Worm (Caenorhabditis elegans) whole organism, late embryonic: Measurements from ENCODE around the gene F29B9.5.
A peak's percentile ranks its signal among the peaks of the same experiment; 100 is the strongest.

Source experiments
- C08G9.2 ChIP-seq: sonication (generic microtip); optimal IDR thresholded peaks from 2 replicates; lab custom pipeline; 2016; ENCODE audit warnings: mild to moderate bottlenecking, missing genetic modification characterization, moderate library complexity, missing compliant biosample characterization
- F13H6.1 ChIP-seq: sonication (generic microtip); optimal IDR thresholded peaks from 2 replicates; lab custom pipeline; 2016; ENCODE audit warnings: missing genetic modification characterization, missing compliant biosample characterization
- K09A11.1 ChIP-seq: sonication (generic microtip); optimal IDR thresholded peaks from 2 replicates; lab custom pipeline; 2017; ENCODE audit warnings: antibody characterized with exemption, mild to moderate bottlenecking, missing genetic modification characterization, missing compliant biosample characterization; ENCODE audit not compliant: insufficient read depth
- T23F11.4 ChIP-seq: fragments of 200-800 bp; sonication (Bioruptor generic); optimal IDR thresholded peaks from 2 replicates; lab custom pipeline; 2018; ENCODE audit warnings: mild to moderate bottlenecking, missing genetic modification characterization, missing compliant biosample characterization
- ceh-14 ChIP-seq: sonication (generic microtip); optimal IDR thresholded peaks from 2 replicates; lab custom pipeline; 2016; ENCODE audit warnings: missing genotype, missing genetic modification characterization, missing compliant biosample characterization
- ceh-19 ChIP-seq: fragments of 200-800 bp; sonication (Bioruptor generic); optimal IDR thresholded peaks from 2 replicates; lab custom pipeline; 2018; ENCODE audit warnings: mild to moderate bottlenecking, missing genetic modification characterization, missing compliant biosample characterization
- ceh-2 ChIP-seq: sonication (generic microtip); optimal IDR thresholded peaks from 2 replicates; lab custom pipeline; 2016; ENCODE audit warnings: missing genotype, missing genetic modification characterization, missing compliant biosample characterization
- ceh-22 ChIP-seq: sonication (generic microtip); optimal IDR thresholded peaks from 2 replicates; lab custom pipeline; 2017; ENCODE audit warnings: missing biosample characterization, missing genetic modification characterization
- ceh-24 ChIP-seq: sonication (generic microtip); optimal IDR thresholded peaks from 2 replicates; lab custom pipeline; 2016; ENCODE audit warnings: mild to moderate bottlenecking, missing genetic modification characterization, missing compliant biosample characterization
- ceh-31 ChIP-seq: sonication (generic microtip); optimal IDR thresholded peaks from 2 replicates; lab custom pipeline; 2016; ENCODE audit warnings: missing genetic modification characterization, missing compliant biosample characterization
- ceh-34 ChIP-seq: sonication (generic microtip); optimal IDR thresholded peaks from 2 replicates; lab custom pipeline; 2016; ENCODE audit warnings: mild to moderate bottlenecking, missing genetic modification characterization, missing compliant biosample characterization
- ceh-48 ChIP-seq: sonication (generic microtip); optimal IDR thresholded peaks from 2 replicates; lab custom pipeline; 2016; ENCODE audit warnings: missing genetic modification characterization, inconsistent platforms, missing compliant biosample characterization
- ceh-9 ChIP-seq: sonication (generic microtip); optimal IDR thresholded peaks from 2 replicates; lab custom pipeline; 2016; ENCODE audit warnings: mild to moderate bottlenecking, missing genetic modification characterization, inconsistent platforms, missing compliant biosample characterization
- che-1 ChIP-seq: sonication (generic microtip); optimal IDR thresholded peaks from 2 replicates; lab custom pipeline; 2016; ENCODE audit warnings: mild to moderate bottlenecking, missing genetic modification characterization, missing compliant biosample characterization
- dmd-4 ChIP-seq: sonication (generic microtip); optimal IDR thresholded peaks from 2 replicates; lab custom pipeline; 2016; ENCODE audit warnings: borderline replicate concordance, missing genetic modification characterization, missing compliant biosample characterization
- dve-1 ChIP-seq: sonication (generic microtip); optimal IDR thresholded peaks from 2 replicates; lab custom pipeline; 2017; ENCODE audit warnings: antibody characterized with exemption, mild to moderate bottlenecking, missing genetic modification characterization, missing compliant biosample characterization
- elt-2 ChIP-seq: sonication (generic microtip); optimal IDR thresholded peaks from 2 replicates; lab custom pipeline; 2016; ENCODE audit warnings: missing genetic modification reagents, missing genetic modification characterization, missing compliant biosample characterization
- elt-4 ChIP-seq: sonication (generic microtip); optimal IDR thresholded peaks from 2 replicates; lab custom pipeline; 2016; ENCODE audit warnings: missing genetic modification characterization, missing compliant biosample characterization
- ets-4 ChIP-seq: sonication (generic microtip); optimal IDR thresholded peaks from 2 replicates; lab custom pipeline; 2016; ENCODE audit warnings: missing genetic modification characterization, missing compliant biosample characterization
- fax-1 ChIP-seq: sonication (generic microtip); optimal IDR thresholded peaks from 2 replicates; lab custom pipeline; 2016; ENCODE audit warnings: missing genotype, missing genetic modification characterization, missing compliant biosample characterization
- fkh-10 ChIP-seq: fragments of 150-350 bp; optimal IDR thresholded peaks from 2 replicates; lab custom pipeline; 2014; ENCODE audit warnings: missing biosample characterization, missing genetic modification reagents, missing genetic modification characterization
- gmeb-2 ChIP-seq: sonication (generic microtip); optimal IDR thresholded peaks from 2 replicates; lab custom pipeline; 2016; ENCODE audit warnings: missing genetic modification characterization, inconsistent platforms, missing compliant biosample characterization
- hlh-15 ChIP-seq: sonication (generic microtip); optimal IDR thresholded peaks from 2 replicates; lab custom pipeline; 2016; ENCODE audit warnings: missing genetic modification characterization, missing compliant biosample characterization
- hlh-30 ChIP-seq: sonication (generic microtip); optimal IDR thresholded peaks from 2 replicates; lab custom pipeline; 2017; ENCODE audit warnings: antibody characterized with exemption, missing genetic modification characterization, missing compliant biosample characterization; ENCODE audit not compliant: insufficient read depth
- lim-6 ChIP-seq: sonication (generic microtip); optimal IDR thresholded peaks from 2 replicates; lab custom pipeline; 2016; ENCODE audit warnings: missing genetic modification characterization, missing compliant biosample characterization
- madf-2 ChIP-seq: sonication (generic microtip); optimal IDR thresholded peaks from 2 replicates; lab custom pipeline; 2017; ENCODE audit warnings: missing genetic modification characterization, missing compliant biosample characterization
- mec-3 ChIP-seq: sonication (generic microtip); optimal IDR thresholded peaks from 2 replicates; lab custom pipeline; 2016; ENCODE audit warnings: borderline replicate concordance, missing genetic modification characterization, missing compliant biosample characterization
- nfya-1 ChIP-seq: sonication (generic microtip); optimal IDR thresholded peaks from 2 replicates; lab custom pipeline; 2017; ENCODE audit warnings: missing genetic modification characterization, mild to moderate bottlenecking, missing compliant biosample characterization, antibody characterized with exemption, moderate library complexity
- nhr-11 ChIP-seq: fragments of 150-350 bp; optimal IDR thresholded peaks from 2 replicates; lab custom pipeline; 2014; ENCODE audit warnings: missing biosample characterization, missing genetic modification characterization
- nhr-232 ChIP-seq: sonication (generic microtip); optimal IDR thresholded peaks from 2 replicates; lab custom pipeline; 2016; ENCODE audit warnings: missing genetic modification characterization, missing compliant biosample characterization
- pag-3 ChIP-seq: sonication (generic microtip); optimal IDR thresholded peaks from 2 replicates; lab custom pipeline; 2016; ENCODE audit warnings: missing compliant biosample characterization, missing genetic modification characterization, borderline replicate concordance
- pha-4 ChIP-seq: fragments of 150-350 bp; optimal IDR thresholded peaks from 2 replicates; lab custom pipeline; 2018; ENCODE audit warnings: missing biosample characterization, missing genetic modification reagents, missing genetic modification characterization
- pqm-1 ChIP-seq: sonication (generic microtip); optimal IDR thresholded peaks from 2 replicates; lab custom pipeline; 2016; ENCODE audit warnings: missing genetic modification characterization, missing compliant biosample characterization
- ref-2 ChIP-seq: sonication (generic microtip); optimal IDR thresholded peaks from 2 replicates; lab custom pipeline; 2016; ENCODE audit warnings: missing genetic modification characterization, missing compliant biosample characterization
- rnt-1 ChIP-seq: sonication (generic microtip); optimal IDR thresholded peaks from 2 replicates; lab custom pipeline; 2016; ENCODE audit warnings: missing genetic modification characterization, missing compliant biosample characterization
- tbx-2 ChIP-seq: sonication (generic microtip); optimal IDR thresholded peaks from 2 replicates; lab custom pipeline; 2016; ENCODE audit warnings: missing genetic modification characterization, missing compliant biosample characterization
- tbx-7 ChIP-seq: sonication (generic microtip); optimal IDR thresholded peaks from 2 replicates; lab custom pipeline; 2016; ENCODE audit warnings: missing genotype, missing genetic modification characterization, missing compliant biosample characterization
- unc-55 ChIP-seq: sonication (generic microtip); optimal IDR thresholded peaks from 2 replicates; lab custom pipeline; 2017; ENCODE audit warnings: missing biosample characterization, missing genetic modification reagents, missing genetic modification characterization
- unc-86 ChIP-seq: sonication (generic microtip); optimal IDR thresholded peaks from 2 replicates; lab custom pipeline; 2016; ENCODE audit warnings: missing genetic modification characterization, missing compliant biosample characterization
- zip-5 ChIP-seq: sonication (generic microtip); optimal IDR thresholded peaks from 2 replicates; lab custom pipeline; 2016; ENCODE audit warnings: missing genetic modification characterization, missing compliant biosample characterization
- ztf-16 ChIP-seq: sonication (generic microtip); optimal IDR thresholded peaks from 2 replicates; lab custom pipeline; 2017; ENCODE audit warnings: missing genetic modification characterization, missing compliant biosample characterization

Gene F29B9.5

DNA sequence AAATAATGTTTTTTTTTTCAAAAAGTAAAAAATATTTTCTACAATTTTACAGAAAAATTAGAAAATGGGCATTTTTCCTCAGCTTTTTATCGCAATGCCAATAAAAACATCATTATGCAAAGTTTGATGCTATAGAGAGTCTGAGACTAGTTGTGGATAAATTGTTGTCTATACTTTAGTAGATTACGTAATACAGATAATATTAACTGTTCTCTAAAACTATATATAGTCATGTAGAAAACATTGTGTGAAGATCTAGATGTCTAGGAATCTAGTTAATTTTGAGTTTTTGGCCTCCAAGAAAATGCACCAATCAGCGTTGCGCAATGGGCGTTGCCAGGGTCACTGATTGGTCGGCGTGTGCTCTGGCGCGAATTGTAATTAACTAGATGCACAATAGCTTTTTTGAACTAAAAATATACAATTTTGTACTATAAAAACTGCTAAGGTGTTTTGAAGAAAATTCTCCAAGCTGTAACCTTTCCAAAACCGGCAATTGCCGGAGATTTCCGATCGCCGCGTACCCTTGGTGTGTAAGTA is 34.1 kb downstream of the F29B9.5 start:
- TF ChIP-seq T23F11.4 (no peak), nfya-1 (tag; lab: Kevin White, UChicago) (peak; percentile 80), nhr-232 (no peak), ceh-2 (tag; lab: Kevin White, UChicago) (no peak)

DNA sequence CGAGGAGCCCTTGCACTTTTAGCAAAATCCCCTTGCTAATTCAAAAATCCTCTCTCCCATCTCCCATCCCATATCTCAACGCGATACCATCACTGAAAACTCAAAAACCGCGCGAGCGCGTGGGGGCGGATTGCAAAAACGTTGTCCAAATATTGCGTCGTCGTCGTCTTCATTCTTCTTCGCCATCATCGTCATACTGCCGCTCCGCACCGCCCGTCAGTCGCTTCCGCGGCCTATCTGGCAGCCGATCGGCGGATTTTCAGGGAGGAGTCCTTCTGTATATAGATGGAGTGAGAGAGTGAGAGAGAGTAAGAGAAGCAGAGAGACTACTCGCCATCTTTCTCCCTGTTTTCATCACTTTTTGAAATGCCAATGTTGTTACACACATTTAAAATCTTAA is 34.7 kb downstream of the F29B9.5 start:
- TF ChIP-seq dve-1 (tag; lab: Kevin White, UChicago) (no peak), ceh-31 (no peak), rnt-1 (tag; lab: Kevin White, UChicago) (peak; percentile 46), fkh-10 (GFP tag; lab: Kevin White, UChicago) (no peak), unc-55 (no peak), ets-4 (no peak), elt-4 (tag; lab: Kevin White, UChicago) (peak; percentile 45)

DNA sequence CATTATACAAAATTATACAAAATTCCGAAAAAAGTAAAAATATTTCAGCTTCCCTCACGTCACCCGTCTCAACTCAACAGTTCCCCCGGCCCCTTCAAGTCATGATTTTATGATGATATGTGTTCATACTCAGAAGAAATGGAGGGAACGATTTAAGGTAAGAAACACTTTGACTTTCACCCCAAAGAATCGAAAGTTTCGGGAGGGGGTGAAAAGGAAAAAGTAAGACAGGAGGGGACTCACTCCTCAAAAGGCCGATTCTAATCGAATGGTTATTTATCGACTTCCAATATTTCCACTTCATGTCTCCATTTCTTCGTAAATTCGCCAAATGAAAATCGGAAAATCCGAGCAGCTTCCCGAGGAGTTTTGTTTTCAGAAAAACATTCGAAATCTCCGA is 36.0 kb downstream of the F29B9.5 start, which contains the start of gene bus-4:
Gene bus-4, plus strand, starts transcription at position 49 of the 400 bp plus-strand sequence.
- TF ChIP-seq pag-3 (tag; lab: Kevin White, UChicago) (no peak), ceh-9 (tag; lab: Kevin White, UChicago) (no peak), ceh-22 (tag; lab: Kevin White, UChicago) (no peak), hlh-15 (tag; lab: Kevin White, UChicago) (no peak), ceh-48 (no peak), ceh-34 (no peak), ceh-2 (tag; lab: Kevin White, UChicago) (no peak), unc-86 (no peak), che-1 (tag; lab: Kevin White, UChicago) (no peak), F13H6.1 (tag; lab: Kevin White, UChicago) (no peak), elt-2 (no peak), ceh-19 (GFP tag; lab: Kevin White, UChicago) (no peak), pqm-1 (tag; lab: Kevin White, UChicago) (no peak), gmeb-2 (no peak), mec-3 (tag; lab: Kevin White, UChicago) (no peak), unc-55 (no peak)
- TF ChIP-seq, all 69 proteins: peak for 0

DNA sequence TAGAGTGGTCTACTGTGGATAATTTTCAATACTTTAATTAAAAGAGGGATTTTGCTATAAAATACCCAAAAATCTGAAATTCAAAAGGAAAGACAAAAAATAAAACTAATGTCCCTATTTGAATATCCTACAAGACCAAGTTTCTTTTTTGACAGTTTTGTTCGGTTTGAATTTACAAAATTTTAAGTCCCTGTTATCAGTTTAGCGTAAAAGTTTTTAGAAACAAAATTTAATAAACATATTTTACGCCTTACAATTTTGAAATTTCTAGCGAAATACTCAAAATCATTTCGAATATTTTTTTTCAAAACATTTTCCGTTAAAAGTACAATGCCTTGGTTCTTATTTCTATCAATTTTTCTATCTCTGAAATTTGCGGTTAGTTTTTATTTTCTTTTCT is 40.2 kb downstream of the F29B9.5 start, which contains the start of gene spe-51:
Gene spe-51, plus strand, starts transcription at position 301 of the 400 bp plus-strand sequence.
- no peak for TF ChIP-seq hlh-30 (tag; lab: Kevin White, UChicago)
- TF ChIP-seq ceh-9 (tag; lab: Kevin White, UChicago), result no peak
- no peak for TF ChIP-seq tbx-2 (tag; lab: Kevin White, UChicago)
- TF ChIP-seq ceh-31, result no peak
- no peak for TF ChIP-seq ztf-16 (tag; lab: Kevin White, UChicago)
- no peak for TF ChIP-seq pha-4 (tag; lab: Kevin White, UChicago)
- no peak for TF ChIP-seq ref-2 (tag; lab: Kevin White, UChicago)
- TF ChIP-seq madf-2 (tag; lab: Kevin White, UChicago), result no peak
- TF ChIP-seq fkh-10 (GFP tag; lab: Kevin White, UChicago), result no peak
- no peak for TF ChIP-seq K09A11.1 (tag; lab: Kevin White, UChicago)
- TF ChIP-seq nhr-11 (tag; lab: Kevin White, UChicago), result no peak
- no peak for TF ChIP-seq ceh-24 (tag; lab: Kevin White, UChicago)
- TF ChIP-seq, all 69 proteins: peak for 0

DNA sequence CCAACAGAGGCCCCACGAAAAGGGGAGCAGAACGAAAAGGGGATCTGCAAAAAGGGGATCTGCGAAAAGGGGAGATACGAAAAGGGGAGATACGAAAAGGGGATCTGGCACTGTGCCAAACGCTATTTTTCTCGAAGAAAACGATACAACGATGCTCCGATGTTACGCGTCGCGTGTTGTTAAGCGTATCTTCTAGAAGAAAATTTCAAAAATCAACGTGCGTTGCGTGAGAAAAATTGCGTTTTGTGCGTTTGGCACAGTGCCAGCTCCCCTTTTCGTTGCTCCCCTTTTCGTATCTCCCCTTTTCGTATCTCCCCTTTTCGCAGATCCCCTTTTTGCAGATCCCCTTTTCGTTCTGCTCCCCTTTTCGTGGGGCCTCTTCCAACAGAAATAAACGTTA is 49.9 kb downstream of the F29B9.5 start:
- peak; percentile 77 for TF ChIP-seq ceh-14 (tag; lab: Kevin White, UChicago)
- TF ChIP-seq ref-2 (tag; lab: Kevin White, UChicago), result peak; percentile 59
- peak; percentile 60 for TF ChIP-seq ets-4
- peak; percentile 51 for TF ChIP-seq ceh-2 (tag; lab: Kevin White, UChicago)
- TF ChIP-seq ceh-34, result peak; percentile 16
- peak; percentile 86 for TF ChIP-seq ceh-31
- peak; percentile 11 for TF ChIP-seq ceh-19 (GFP tag; lab: Kevin White, UChicago)
- TF ChIP-seq zip-5 (tag; lab: Kevin White, UChicago), result peak; percentile 45
- peak; percentile 59 for TF ChIP-seq dmd-4 (tag; lab: Kevin White, UChicago)
- peak; percentile 49 for TF ChIP-seq lim-6
- peak; percentile 51 for TF ChIP-seq tbx-2 (tag; lab: Kevin White, UChicago)
- peak; percentile 26 for TF ChIP-seq elt-2
- TF ChIP-seq fax-1 (tag; lab: Kevin White, UChicago), result peak; percentile 55
- peak; percentile 51 for TF ChIP-seq F13H6.1 (tag; lab: Kevin White, UChicago)
- peak; percentile 12 for TF ChIP-seq tbx-7 (tag; lab: Kevin White, UChicago)
- TF ChIP-seq C08G9.2, result peak; percentile 73
- TF ChIP-seq rnt-1 (tag; lab: Kevin White, UChicago), result peak; percentile 25
